Fruit fly (Drosophila melanogaster): ENCODE results near the gene CG6154.

CG6154 gene

DNA sequence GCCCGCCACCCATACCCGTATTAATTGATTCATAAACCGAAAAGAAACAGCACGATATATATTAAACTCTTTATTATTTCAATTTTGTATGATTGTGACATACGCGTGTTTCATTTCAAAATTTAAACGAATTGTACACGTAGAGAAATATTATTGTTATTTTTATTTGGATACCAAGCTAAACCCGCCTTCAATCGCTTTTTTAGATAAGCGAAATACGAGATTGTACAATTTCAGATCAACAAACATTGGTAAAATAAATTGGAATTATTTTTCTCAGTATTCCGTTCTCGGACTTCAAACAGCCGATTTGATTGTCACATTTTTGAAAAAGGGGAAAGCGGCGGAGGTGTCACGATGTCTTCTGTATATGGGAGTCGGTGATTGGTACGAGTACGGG lies 27.4 kb upstream of the CG6154 start (continued):
- TF ChIP-seq trem (tag; optimal IDR thresholded peaks at IDR 0.05) (no peak), bowl (GFP tag; IDR thresholded peaks at IDR 0.05) (no peak), CG8281 (tag; optimal IDR thresholded peaks at IDR 0.05) (no peak), CG11723 (GFP tag; optimal IDR thresholded peaks at IDR 0.05) (no peak), CG18262 (tag; optimal IDR thresholded peaks at IDR 0.05) (peak; percentile 34), yki (optimal IDR thresholded peaks at IDR 0.05) (no peak), CG17612 (GFP tag; IDR thresholded peaks at IDR 0.05) (no peak), amos (GFP tag; IDR thresholded peaks at IDR 0.05; ENCODE audit: partially characterized antibody) (no peak), stwl (tag; optimal IDR thresholded peaks at IDR 0.05) (no peak), nerfin-2 (GFP tag; IDR thresholded peaks at IDR 0.05; ENCODE audit: partially characterized antibody) (no peak), tll (GFP tag; optimal IDR thresholded peaks at IDR 0.05) (no peak), CG11398 (GFP tag; optimal IDR thresholded peaks at IDR 0.05) (no peak), gcm (GFP tag; optimal IDR thresholded peaks at IDR 0.05) (no peak), CG33557 (GFP tag; optimal IDR thresholded peaks at IDR 0.05) (no peak), CG14050 (GFP tag; IDR thresholded peaks at IDR 0.05) (peak; percentile 27; the same call in 1 of the 3 replicates), oc (tag; optimal IDR thresholded peaks at IDR 0.05) (no peak), CG8478 (optimal IDR thresholded peaks at IDR 0.05) (no peak), CG12769 (tag; optimal IDR thresholded peaks at IDR 0.05) (peak; percentile 66), TFAM (GFP tag; optimal IDR thresholded peaks at IDR 0.05) (no peak), CG3838 (GFP tag; optimal IDR thresholded peaks at IDR 0.05) (peak; percentile 19), CG7357 (GFP tag; IDR thresholded peaks at IDR 0.05) (no peak), Nf-YC (tag; optimal IDR thresholded peaks at IDR 0.05) (no peak), lola (GFP tag; optimal IDR thresholded peaks at IDR 0.05) (no peak), CrebB (tag; optimal IDR thresholded peaks at IDR 0.05) (no peak), Opbp (GFP tag; IDR thresholded peaks at IDR 0.05; ENCODE audit: partially characterized antibody) (no peak), CG32767 (GFP tag; IDR thresholded peaks at IDR 0.05) (no peak), CG1529 (GFP tag; optimal IDR thresholded peaks at IDR 0.05) (no peak), lmd (GFP tag; IDR thresholded peaks at IDR 0.05) (peak; percentile 47; the same call in 1 of the 2 replicates), CG10366 (GFP tag; IDR thresholded peaks at IDR 0.05) (peak; percentile 59; the same call in 1 of the 2 replicates), Elba2 (GFP tag; optimal IDR thresholded peaks at IDR 0.05) (no peak), Jarid2 (GFP tag; optimal IDR thresholded peaks at IDR 0.05) (no peak), CG11696 (GFP tag; IDR thresholded peaks at IDR 0.05) (no peak; the same call in 1 of the 2 replicates), al (GFP tag; IDR thresholded peaks at IDR 0.05) (no peak), CoRest (tag; optimal IDR thresholded peaks at IDR 0.05) (peak; percentile 33), CG7271 (tag; optimal IDR thresholded peaks at IDR 0.05) (no peak), CG4854 (GFP tag; optimal IDR thresholded peaks at IDR 0.05) (peak; percentile 9), Med (GFP tag) (peak; percentile 91), CG6689 (GFP tag; IDR thresholded peaks at IDR 0.05) (peak; percentile 48), CG9876 (GFP tag; optimal IDR thresholded peaks at IDR 0.05) (no peak), vnd (GFP tag; IDR thresholded peaks at IDR 0.05; ENCODE audit: partially characterized antibody) (no peak), klu (GFP tag; IDR thresholded peaks at IDR 0.05) (0 out of 2 replicates have a peak, but pooled peaks have one; percentile 20), mld (GFP tag; IDR thresholded peaks at IDR 0.05; ENCODE audit: partially characterized antibody) (no peak), bbx (GFP tag; IDR thresholded peaks at IDR 0.05; ENCODE audit: partially characterized antibody) (no peak), odd (GFP tag; optimal IDR thresholded peaks at IDR 0.05) (no peak), CG13894 (tag; optimal IDR thresholded peaks at IDR 0.05) (no peak), Bgb (GFP tag; IDR thresholded peaks at IDR 0.05; ENCODE audit: partially characterized antibody) (no peak), CG10274 (GFP tag; optimal IDR thresholded peaks at IDR 0.05) (no peak), her (GFP tag; optimal IDR thresholded peaks at IDR 0.05) (no peak), CG7786 (GFP tag; optimal IDR thresholded peaks at IDR 0.05) (peak; percentile 17), CG43689 (GFP tag; IDR thresholded peaks at IDR 0.05) (no peak), so (GFP tag; IDR thresholded peaks at IDR 0.05) (peak; percentile 55; the same call in 1 of the 3 replicates)

Data from whole organism, embryonic.